Worm (Caenorhabditis elegans): ENCODE data around the gene F58E6.6.
A peak's percentile ranks its signal among the peaks of the same experiment; 100 is the strongest.

The F58E6.6 gene

ce11 chrV:9768828-9769778 is 16.3 kb upstream of the F58E6.6 start, which contains the start of gene unc-42:
TSS of gene unc-42 (minus strand) at chrV:9769391.
- TF ChIP-seq rcor-1 (GFP tag; IDR thresholded peaks at IDR 0.05): no peak
- TF ChIP-seq somi-1 (GFP tag; optimal IDR thresholded peaks at IDR 0.05): peak; percentile 17
- no peak for TF ChIP-seq lsl-1 (GFP tag; optimal IDR thresholded peaks at IDR 0.05)
- no peak for TF ChIP-seq bed-2 (GFP tag; IDR thresholded peaks at IDR 0.05)
- no peak for TF ChIP-seq pbrm-1 (GFP tag; IDR thresholded peaks at IDR 0.05)
- TF ChIP-seq egrh-3 (GFP tag; IDR thresholded peaks at IDR 0.05): peak; percentile 81
- TF ChIP-seq sea-2 (GFP tag; IDR thresholded peaks at IDR 0.05): 0 out of 2 replicates have a peak, but pooled peaks have one; percentile 38
- TF ChIP-seq zfh-2 (GFP tag; conservative IDR thresholded peaks at IDR 0.05): peak; percentile 98
- TF ChIP-seq Y95B8A.8 (GFP tag; IDR thresholded peaks at IDR 0.05): 0 out of 2 replicates have a peak, but pooled peaks have one; percentile 12

ce11 chrV:9767941-9768340 is 15.1 kb upstream of the F58E6.6 start:
- TF ChIP-seq nfyb-1 (GFP tag; IDR thresholded peaks at IDR 0.05): no peak
- TF ChIP-seq egl-18 (GFP tag; IDR thresholded peaks at IDR 0.05): no peak
- TF ChIP-seq bed-1 (GFP tag; IDR thresholded peaks at IDR 0.05): no peak
- TF ChIP-seq rcor-1 (GFP tag; IDR thresholded peaks at IDR 0.05): no peak
- TF ChIP-seq tbp1 (GFP tag; optimal IDR thresholded peaks at IDR 0.05): no peak
- TF ChIP-seq attf-3 (GFP tag; conservative IDR thresholded peaks at IDR 0.05): no peak
- no peak for TF ChIP-seq snpc-3.4 (tag; optimal IDR thresholded peaks at IDR 0.05)
- TF ChIP-seq Y79H2A.3 (GFP tag; conservative IDR thresholded peaks at IDR 0.05): no peak
- TF ChIP-seq ceh-79 (tag; optimal IDR thresholded peaks at IDR 0.05): no peak
- no peak for TF ChIP-seq ztf-3 (GFP tag; optimal IDR thresholded peaks at IDR 0.05)
- no peak for TF ChIP-seq ccch-3 (GFP tag; optimal IDR thresholded peaks at IDR 0.05)
- TF ChIP-seq hsf-1 (GFP tag; IDR thresholded peaks at IDR 0.05): no peak
- no peak for TF ChIP-seq B0261.1 (tag; optimal IDR thresholded peaks at IDR 0.05)
- TF ChIP-seq ceh-40 (GFP tag; IDR thresholded peaks at IDR 0.05): no peak
- TF ChIP-seq mel-28 (tag; optimal IDR thresholded peaks at IDR 0.05; ENCODE audit: borderline replicate concordance): no peak
- TF ChIP-seq hrde-1 (tag; optimal IDR thresholded peaks at IDR 0.05; ENCODE audit: borderline replicate concordance): no peak
- TF ChIP-seq chd-7 (tag; optimal IDR thresholded peaks at IDR 0.05): no peak
- no peak for TF ChIP-seq dpff-1 (tag; optimal IDR thresholded peaks at IDR 0.05)
- no peak for TF ChIP-seq die-1 (tag; optimal IDR thresholded peaks at IDR 0.05)

- TF ChIP-seq ceh-100 (GFP tag; IDR thresholded peaks at IDR 0.05) (no peak), B0336.3 (GFP tag; IDR thresholded peaks at IDR 0.05) (no peak), T26A5.8 (tag; optimal IDR thresholded peaks at IDR 0.05) (no peak), F57A8.1 (GFP tag; optimal IDR thresholded peaks at IDR 0.05) (no peak), somi-1 (GFP tag; optimal IDR thresholded peaks at IDR 0.05) (peak; percentile 9), ekl-4 (GFP tag; IDR thresholded peaks at IDR 0.05) (no peak), lin-35 (GFP tag; optimal IDR thresholded peaks at IDR 0.05) (peak in 1 of 3 experiments; percentile 27)
These were observed 12.8 kb upstream of the F58E6.6 start for ce11 chrV:9765622-9766021.

ce11 chrV:9764552-9764951 is 11.7 kb upstream of the F58E6.6 start:
- TF ChIP-seq Y79H2A.3 (GFP tag; conservative IDR thresholded peaks at IDR 0.05) (no peak), Y53G8AR.9 (GFP tag; conservative IDR thresholded peaks at IDR 0.05) (no peak), athp-1 (tag; optimal IDR thresholded peaks at IDR 0.05) (no peak), aptf-3 (GFP tag; IDR thresholded peaks at IDR 0.05) (no peak), dpl-1 (GFP tag; optimal IDR thresholded peaks at IDR 0.05) (no peak), C17E4.6 (GFP tag; IDR thresholded peaks at IDR 0.05) (no peak), chd-7 (tag; optimal IDR thresholded peaks at IDR 0.05) (no peak), ztf-25 (GFP tag; IDR thresholded peaks at IDR 0.05) (no peak), lag-1 (GFP tag; IDR thresholded peaks at IDR 0.05) (no peak)

Measured in whole organism, young adult.